Fruit fly (Drosophila melanogaster) whole organism, embryonic: Measurements from ENCODE around the gene Atg18b.

Experiments used
- CG10209 ChIP-seq: fragments of 200-800 bp; sonication (Bioruptor generic); optimal IDR thresholded peaks from 3 replicates; lab custom pipeline; 2017; ENCODE audit warnings: missing biosample characterization, mild to moderate bottlenecking, missing genetic modification characterization, missing genetic modification reagents
- CG10654 ChIP-seq: fragments of 200-800 bp; sonication (Bioruptor generic); optimal IDR thresholded peaks from 2 replicates; lab custom pipeline; 2016; ENCODE audit warnings: missing biosample characterization, missing genetic modification characterization
- CG11093 ChIP-seq: fragments of 200-800 bp; sonication (Bioruptor generic); IDR thresholded peaks from 3 replicates; pipeline ENCODE4 v1.3.6; 2022; ENCODE audit warnings: missing biosample characterization, missing genetic modification characterization
- CG12942 ChIP-seq: fragments of 200-800 bp; sonication (Bioruptor generic); optimal IDR thresholded peaks from 3 replicates; lab custom pipeline; 2016; ENCODE audit warnings: missing biosample characterization, missing genetic modification characterization
- CG13894 ChIP-seq: fragments of 200-800 bp; sonication (Bioruptor generic); optimal IDR thresholded peaks from 3 replicates; lab custom pipeline; 2018; ENCODE audit warnings: missing biosample characterization, mild to moderate bottlenecking, missing genetic modification characterization, moderate library complexity
- CG16779 ChIP-seq: fragments of 200-800 bp; sonication (Bioruptor generic); IDR thresholded peaks from 2 replicates; pipeline ENCODE4 v1.3.6; 2022; ENCODE audit warnings: missing biosample characterization, missing genetic modification characterization
- CG17186 ChIP-seq: fragments of 200-800 bp; sonication (Bioruptor generic); optimal IDR thresholded peaks from 3 replicates; lab custom pipeline; 2017; ENCODE audit warnings: missing biosample characterization, missing genetic modification reagents, missing genetic modification characterization
- CG17802 ChIP-seq: fragments of 200-800 bp; sonication (Bioruptor generic); optimal IDR thresholded peaks from 2 replicates; lab custom pipeline; 2018; ENCODE audit warnings: missing biosample characterization, mild to moderate bottlenecking, missing genetic modification characterization, moderate library complexity
- CG17829 ChIP-seq: fragments of 200-800 bp; optimal IDR thresholded peaks from 2 replicates; lab custom pipeline; 2019; ENCODE audit warnings: missing biosample characterization, mild to moderate bottlenecking, missing genetic modification characterization, moderate library complexity
- CG31224 ChIP-seq: fragments of 200-800 bp; sonication (Bioruptor generic); IDR thresholded peaks from 2 replicates; pipeline ENCODE4 v1.3.6; 2022; ENCODE audit warnings: missing biosample characterization, missing genetic modification characterization
- CG31365 ChIP-seq: fragments of 200-800 bp; sonication (Bioruptor generic); optimal IDR thresholded peaks from 2 replicates; lab custom pipeline; 2018; ENCODE audit warnings: missing biosample characterization, mild to moderate bottlenecking, missing genetic modification characterization
- CG32532 ChIP-seq: fragments of 200-800 bp; sonication (Bioruptor generic); IDR thresholded peaks from 2 replicates; pipeline ENCODE4 v1.3.6; 2022; ENCODE audit warnings: missing biosample characterization, missing genetic modification characterization
- CG34224 ChIP-seq: fragments of 200-800 bp; sonication (Bioruptor generic); IDR thresholded peaks from 3 replicates; pipeline ENCODE4 v1.3.6; 2022; ENCODE audit warnings: missing biosample characterization, missing genetic modification characterization; ENCODE audit not compliant: partially characterized antibody
- CG7271 ChIP-seq: fragments of 200-800 bp; sonication (Bioruptor generic); optimal IDR thresholded peaks from 2 replicates; lab custom pipeline; 2018; ENCODE audit warnings: missing biosample characterization, mild to moderate bottlenecking, missing genetic modification characterization, moderate library complexity
- CG8388 ChIP-seq: fragments of 200-800 bp; sonication (Bioruptor generic); optimal IDR thresholded peaks from 2 replicates; lab custom pipeline; 2019; ENCODE audit warnings: missing biosample characterization, mild to moderate bottlenecking, missing genetic modification characterization, moderate library complexity
- CG8924 ChIP-seq: fragments of 200-800 bp; optimal IDR thresholded peaks from 3 replicates; lab custom pipeline; 2019; ENCODE audit warnings: missing biosample characterization, mild to moderate bottlenecking, missing genetic modification characterization, moderate library complexity
- CG9932 ChIP-seq: fragments of 200-800 bp; sonication (Bioruptor generic); IDR thresholded peaks from 2 replicates; pipeline ENCODE4 v1.3.6; 2022; ENCODE audit warnings: missing biosample characterization, missing genetic modification characterization
- CTCF ChIP-seq: fragments of 200-800 bp; sonication (Bioruptor generic); optimal IDR thresholded peaks from 2 replicates; lab custom pipeline; 2017; ENCODE audit warnings: missing biosample characterization, mild to moderate bottlenecking, missing genetic modification characterization, moderate library complexity
- Dll ChIP-seq: fragments of 200-800 bp; sonication (Bioruptor generic); IDR thresholded peaks from 4 replicates; pipeline ENCODE4 v1.3.6; 2022; ENCODE audit warnings: missing biosample characterization, missing genetic modification characterization; ENCODE audit not compliant: partially characterized antibody
- E2f2 ChIP-seq: fragments of 200-800 bp; sonication (Bioruptor generic); IDR thresholded peaks from 2 replicates; pipeline ENCODE4 v1.3.6; 2022; ENCODE audit warnings: missing biosample characterization, missing genetic modification characterization
- Elba2 ChIP-seq: fragments of 200-800 bp; sonication (Bioruptor generic); optimal IDR thresholded peaks from 3 replicates; lab custom pipeline; 2016; ENCODE audit warnings: missing biosample characterization, missing genetic modification characterization
- Fer1 ChIP-seq: fragments of 200-800 bp; sonication (Bioruptor generic); optimal IDR thresholded peaks from 2 replicates; lab custom pipeline; 2017; ENCODE audit warnings: missing biosample characterization, mild to moderate bottlenecking, missing genetic modification characterization
- Gsc ChIP-seq: fragments of 200-800 bp; sonication (Bioruptor generic); IDR thresholded peaks from 2 replicates; pipeline ENCODE4 v1.3.6; 2022; ENCODE audit warnings: missing biosample characterization, missing genetic modification characterization
- Gug ChIP-seq: fragments of 200-800 bp; sonication (Bioruptor generic); IDR thresholded peaks from 4 replicates; pipeline ENCODE4 v1.3.6; 2022; ENCODE audit warnings: missing biosample characterization, missing genetic modification characterization
- H2.0 ChIP-seq: fragments of 200-800 bp; sonication (Bioruptor generic); IDR thresholded peaks from 2 replicates; pipeline ENCODE4 v1.3.6; 2022; ENCODE audit warnings: missing biosample characterization, missing genetic modification characterization
- Mrtf ChIP-seq: fragments of 200-800 bp; sonication (Bioruptor generic); IDR thresholded peaks from 3 replicates; pipeline ENCODE4 v1.3.6; 2022; ENCODE audit warnings: missing biosample characterization, missing genetic modification characterization
- Sin3A ChIP-seq: fragments of >200 bp; optimal IDR thresholded peaks from 2 replicates; lab custom pipeline; 2018
- Six4 ChIP-seq: fragments of 200-800 bp; sonication (Bioruptor generic); optimal IDR thresholded peaks from 2 replicates; lab custom pipeline; 2016; ENCODE audit warnings: missing biosample characterization, missing genetic modification characterization
- Sox102F ChIP-seq: fragments of 200-800 bp; sonication (Bioruptor generic); optimal IDR thresholded peaks from 2 replicates; lab custom pipeline; 2018; ENCODE audit warnings: missing biosample characterization, mild to moderate bottlenecking, missing genetic modification characterization, moderate library complexity
- Spps ChIP-seq: fragments of 200-800 bp; sonication (Bioruptor generic); optimal IDR thresholded peaks from 2 replicates; lab custom pipeline; 2018; ENCODE audit warnings: missing biosample characterization, mild to moderate bottlenecking, missing genetic modification characterization
- Sry-δ ChIP-seq: fragments of 200-800 bp; sonication (Bioruptor generic); optimal IDR thresholded peaks from 2 replicates; lab custom pipeline; 2016; ENCODE audit warnings: missing biosample characterization, missing genetic modification characterization
- TFAM ChIP-seq: fragments of 200-800 bp; sonication (Bioruptor generic); optimal IDR thresholded peaks from 2 replicates; lab custom pipeline; 2017; ENCODE audit warnings: missing biosample characterization, missing genetic modification characterization, inconsistent platforms
- Usf ChIP-seq: fragments of 200-800 bp; sonication (Bioruptor generic); optimal IDR thresholded peaks from 2 replicates; lab custom pipeline; 2017; ENCODE audit warnings: missing genotype, missing biosample characterization, missing genetic modification characterization
- abd-A ChIP-seq: fragments of 200-800 bp; sonication (Bioruptor generic); optimal IDR thresholded peaks from 3 replicates; lab custom pipeline; 2019; ENCODE audit warnings: missing biosample characterization, mild to moderate bottlenecking, missing genetic modification characterization, moderate library complexity
- ac ChIP-seq: fragments of 200-800 bp; sonication (Bioruptor generic); optimal IDR thresholded peaks from 3 replicates; lab custom pipeline; 2017; ENCODE audit warnings: missing biosample characterization, mild to moderate bottlenecking, missing genetic modification characterization
- al ChIP-seq: fragments of 200-800 bp; sonication (Bioruptor generic); IDR thresholded peaks from 2 replicates; pipeline ENCODE4 v1.3.6; 2022; ENCODE audit warnings: missing biosample characterization, missing genetic modification characterization
- corto ChIP-seq: fragments of 200-800 bp; sonication (Bioruptor generic); optimal IDR thresholded peaks from 2 replicates; lab custom pipeline; 2016; ENCODE audit warnings: missing biosample characterization, mild to moderate bottlenecking, missing genetic modification characterization, moderate library complexity
- cwo ChIP-seq: fragments of 200-800 bp; sonication (Bioruptor generic); optimal IDR thresholded peaks from 3 replicates; lab custom pipeline; 2017; ENCODE audit warnings: missing biosample characterization, missing genetic modification characterization, mild to moderate bottlenecking, moderate library complexity, missing genetic modification reagents
- en ChIP-seq: fragments of 200-800 bp; sonication (Bioruptor generic); optimal IDR thresholded peaks from 2 replicates; lab custom pipeline; 2016; ENCODE audit warnings: missing biosample characterization, missing genetic modification characterization
- lov ChIP-seq, 2 experiments: fragments of 200-800 bp in 1 of 2; fragments of >200 bp in 1 of 2; sonication (Bioruptor generic) in 1 of 2; IDR thresholded peaks in 1 of 2; optimal IDR thresholded peaks in 1 of 2; 2 replicates in 1 of 2; 3 replicates in 1 of 2; pipeline versions ENCODE4 v1.3.6 to Lab custom; 2017 to 2022; ENCODE audit warnings: missing biosample characterization in 1 of 2, missing genetic modification characterization in 1 of 2
- odd ChIP-seq: fragments of 200-800 bp; sonication (Bioruptor generic); optimal IDR thresholded peaks from 2 replicates; lab custom pipeline; 2017; ENCODE audit warnings: missing biosample characterization, mild to moderate bottlenecking, missing genetic modification characterization
- pan ChIP-seq, 4 experiments: fragments of >200 bp in 3 of 4; fragments of 200-800 bp in 1 of 4; sonication (Bioruptor generic) in 1 of 4; optimal IDR thresholded peaks in 3 of 4; IDR thresholded peaks in 1 of 4; 2 replicates each; pipeline versions ENCODE4 v1.3.6 to Lab custom; 2017 to 2022; ENCODE audit warnings: missing biosample characterization in 2 of 4, missing genetic modification characterization in 2 of 4, mixed read lengths in 1 of 4
- pnt ChIP-seq: fragments of 200-800 bp; sonication (Bioruptor generic); optimal IDR thresholded peaks from 3 replicates; lab custom pipeline; 2016; ENCODE audit warnings: missing biosample characterization, missing genetic modification characterization
- ranshi ChIP-seq: fragments of 200-800 bp; sonication (Bioruptor generic); IDR thresholded peaks from 2 replicates; pipeline ENCODE4 v1.3.6; 2022; ENCODE audit warnings: missing biosample characterization, missing genetic modification characterization
- run ChIP-seq: fragments of 200-800 bp; sonication (Bioruptor generic); optimal IDR thresholded peaks from 3 replicates; lab custom pipeline; 2018; ENCODE audit warnings: missing biosample characterization, mild to moderate bottlenecking, missing genetic modification characterization
- scrt ChIP-seq: fragments of 200-800 bp; sonication (Bioruptor generic); optimal IDR thresholded peaks from 2 replicates; lab custom pipeline; 2018; ENCODE audit warnings: missing biosample characterization, mild to moderate bottlenecking, missing genetic modification characterization, moderate library complexity
- stwl ChIP-seq: fragments of 200-800 bp; sonication (Bioruptor generic); optimal IDR thresholded peaks from 3 replicates; lab custom pipeline; 2018; ENCODE audit warnings: missing biosample characterization, mild to moderate bottlenecking, missing genetic modification characterization, moderate library complexity
- tap ChIP-seq: fragments of 200-800 bp; optimal IDR thresholded peaks from 3 replicates; lab custom pipeline; 2019; ENCODE audit warnings: missing biosample characterization, mild to moderate bottlenecking, missing genetic modification characterization, moderate library complexity
- trh ChIP-seq: fragments of 200-800 bp; sonication (Bioruptor generic); optimal IDR thresholded peaks from 2 replicates; lab custom pipeline; 2016; ENCODE audit warnings: missing biosample characterization, missing genetic modification characterization
- z ChIP-seq: fragments of 200-800 bp; sonication (Bioruptor generic); IDR thresholded peaks from 3 replicates; pipeline ENCODE4 v1.3.6; 2022; ENCODE audit warnings: missing biosample characterization, missing genetic modification characterization

Atg18b gene

dm6 chr2L:21263470-21264146 lies 43.2 kb upstream of the Atg18b start (continued):
- TF ChIP-seq CG8388 (GFP tag; lab: Kevin White, UChicago) (peak; percentile 31), scrt (GFP tag; lab: Kevin White, UChicago) (no peak), pan (optimal IDR thresholded peaks at IDR 0.05; lab: Kevin White, UChicago) (no peak), pan (GFP tag; optimal IDR thresholded peaks at IDR 0.05 in 1 of 2, IDR thresholded peaks at IDR 0.05 in 1 of 2) (no peak), TFAM (GFP tag; lab: Kevin White, UChicago) (no peak), Elba2 (GFP tag; lab: Kevin White, UChicago) (no peak), stwl (tag; lab: Kevin White, UChicago) (peak; percentile 38), CG31224 (GFP tag; lab: Robert Waterston, UW) (no peak), CG16779 (GFP tag; lab: Robert Waterston, UW) (no peak), Mrtf (GFP tag; lab: Robert Waterston, UW) (no peak), CG13894 (tag; lab: Kevin White, UChicago) (no peak), CG10209 (peak; percentile 55), corto (no peak), al (no peak), Sox102F (peak; percentile 51), ac (GFP tag; lab: Kevin White, UChicago) (no peak), Gug (GFP tag; lab: Robert Waterston, UW) (no peak), CG9932 (GFP tag; lab: Robert Waterston, UW) (no peak), pnt (GFP tag; lab: Kevin White, UChicago) (no peak), CG17186 (GFP tag; lab: Kevin White, UChicago) (no peak), CG34224 (GFP tag; lab: Robert Waterston, UW) (no peak), ranshi (GFP tag; lab: Robert Waterston, UW) (no peak), Sin3A (no peak), CG17802 (tag; lab: Kevin White, UChicago) (peak; percentile 61), CG8924 (peak; percentile 27), Dll (GFP tag; lab: Robert Waterston, UW) (no peak), E2f2 (GFP tag; lab: Robert Waterston, UW) (peak; percentile 14; the same call in 1 of the 2 replicates), CG12942 (GFP tag; lab: Kevin White, UChicago) (no peak), CG11093 (GFP tag; lab: Robert Waterston, UW) (no peak), cwo (GFP tag; lab: Kevin White, UChicago) (no peak), Gsc (GFP tag; lab: Robert Waterston, UW) (no peak), en (no peak), odd (peak; percentile 24), lov (optimal IDR thresholded peaks at IDR 0.05; lab: Kevin White, UChicago) (no peak), lov (GFP tag; IDR thresholded peaks at IDR 0.05; lab: Robert Waterston, UW) (no peak), CG7271 (tag; lab: Kevin White, UChicago) (no peak), abd-A (tag; lab: Kevin White, UChicago) (no peak), H2.0 (GFP tag; lab: Robert Waterston, UW) (no peak), CTCF (no peak), Six4 (GFP tag; lab: Kevin White, UChicago) (no peak), Sry-δ (GFP tag; lab: Kevin White, UChicago) (no peak), trh (GFP tag; lab: Kevin White, UChicago) (no peak), tap (tag; lab: Kevin White, UChicago) (no peak), Usf (GFP tag; lab: Kevin White, UChicago) (no peak), CG17829 (tag; lab: Kevin White, UChicago) (peak; percentile 42), Spps (tag; lab: Kevin White, UChicago) (peak; percentile 4), CG32532 (GFP tag; lab: Robert Waterston, UW) (0 out of 2 replicates have a peak, but pooled peaks have one; percentile 14), z (GFP tag; lab: Robert Waterston, UW) (no peak), Fer1 (GFP tag; lab: Kevin White, UChicago) (no peak), CG31365 (tag; lab: Kevin White, UChicago) (no peak), run (tag; lab: Kevin White, UChicago) (no peak), CG10654 (GFP tag; lab: Kevin White, UChicago) (no peak)
